Worm (Caenorhabditis elegans): ENCODE results near the gene oac-6.

DNA sequence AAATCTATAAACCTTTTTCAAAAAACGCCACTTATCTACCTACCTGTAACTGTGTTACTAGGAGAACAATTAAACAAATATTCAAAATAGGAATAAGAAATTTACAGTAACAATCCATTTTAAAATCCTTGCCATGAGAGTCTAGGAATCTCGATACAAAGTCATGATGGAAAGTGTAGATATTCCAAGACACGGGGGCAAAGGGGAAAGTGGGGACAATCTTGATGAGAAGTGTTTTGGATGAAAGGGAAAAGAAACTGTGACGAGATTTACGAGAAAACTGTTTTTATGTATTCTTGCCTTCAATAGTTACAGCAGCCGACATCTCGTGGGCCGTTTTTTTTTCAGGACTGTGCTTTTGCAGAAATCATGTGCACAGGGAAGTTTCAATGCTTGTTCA, 20.4 kb upstream of the oac-6 start, which contains the start of gene F28G4.2:
- TF ChIP-seq ref-2 (tag; optimal IDR thresholded peaks at IDR 0.05) (no peak), ahr-1 (tag; optimal IDR thresholded peaks at IDR 0.05) (no peak), pha-4 (tag; optimal IDR thresholded peaks at IDR 0.05) (no peak), ama-1 (optimal IDR thresholded peaks at IDR 0.05) (no peak), rnt-1 (tag; optimal IDR thresholded peaks at IDR 0.05) (no peak), tbx-2 (tag; optimal IDR thresholded peaks at IDR 0.05) (no peak), ztf-16 (tag; optimal IDR thresholded peaks at IDR 0.05) (no peak), ceh-48 (tag; optimal IDR thresholded peaks at IDR 0.05) (no peak), ets-4 (tag; optimal IDR thresholded peaks at IDR 0.05) (no peak), pqm-1 (tag; optimal IDR thresholded peaks at IDR 0.05) (no peak), ceh-31 (tag; optimal IDR thresholded peaks at IDR 0.05) (no peak), ceh-24 (tag; optimal IDR thresholded peaks at IDR 0.05) (no peak), F13H6.1 (tag; optimal IDR thresholded peaks at IDR 0.05) (no peak), ceh-6 (GFP tag; optimal IDR thresholded peaks at IDR 0.05) (no peak)
